Worm (Caenorhabditis elegans): ENCODE results near the gene pqn-79.

Gene pqn-79

ce11 chrIV:15561223-15561656 lies 34.1 kb upstream of the pqn-79 start (continued):
- TF ChIP-seq pat-9 (tag; optimal IDR thresholded peaks at IDR 0.05) = no peak
- TF ChIP-seq fkh-10 (GFP tag; optimal IDR thresholded peaks at IDR 0.05) = no peak
- peak; percentile 33 for TF ChIP-seq ceh-34 (tag; optimal IDR thresholded peaks at IDR 0.05)
- TF ChIP-seq pax-1 (tag; optimal IDR thresholded peaks at IDR 0.05) = no peak

- no peak for TF ChIP-seq ahr-1 (tag; optimal IDR thresholded peaks at IDR 0.05)
- no peak for TF ChIP-seq C38D4.7 (GFP tag; optimal IDR thresholded peaks at IDR 0.05)
- no peak for TF ChIP-seq ttx-3 (tag; optimal IDR thresholded peaks at IDR 0.05)
- no peak for TF ChIP-seq rnt-1 (tag; optimal IDR thresholded peaks at IDR 0.05)
- no peak for TF ChIP-seq K09A11.1 (tag; optimal IDR thresholded peaks at IDR 0.05; ENCODE audit: insufficient read depth)
- TF ChIP-seq ztf-16 (tag; optimal IDR thresholded peaks at IDR 0.05) = no peak
- TF ChIP-seq pqm-1 (tag; optimal IDR thresholded peaks at IDR 0.05) = no peak
- TF ChIP-seq elt-4 (tag; optimal IDR thresholded peaks at IDR 0.05) = no peak
- no peak for TF ChIP-seq fkh-6 (tag; optimal IDR thresholded peaks at IDR 0.05)
These were observed 31.0 kb upstream of the pqn-79 start, which contains the start of gene Y105C5A.1 for ce11 chrIV:15564327-15564726. Gene Y105C5A.1, minus strand, starts transcription at chrIV:15564427.

DNA sequence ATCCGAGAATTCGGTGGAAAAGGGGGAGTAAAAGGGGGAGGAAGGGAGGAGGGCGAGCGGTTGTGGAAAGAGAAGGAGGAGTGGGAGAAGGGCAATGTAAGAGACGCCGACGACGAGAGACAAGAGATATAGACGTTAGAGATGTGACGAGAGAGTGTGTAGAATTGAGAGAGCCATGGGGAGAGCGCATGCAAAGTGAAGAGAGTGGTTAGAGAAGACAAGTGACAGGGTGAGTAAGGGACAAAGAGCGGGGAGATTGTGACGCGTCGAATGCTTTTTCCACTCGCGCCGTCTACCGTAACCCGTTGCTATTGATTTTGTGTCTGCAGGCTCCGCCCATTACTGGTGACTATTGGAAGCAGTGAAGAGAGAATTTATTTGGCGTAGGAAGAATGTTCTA lies 24.6 kb upstream of the pqn-79 start:
- TF ChIP-seq hlh-8 (tag; optimal IDR thresholded peaks at IDR 0.05) = peak; percentile 14
- TF ChIP-seq nfya-1 (tag; optimal IDR thresholded peaks at IDR 0.05) = peak; percentile 100
- no peak for TF ChIP-seq C38D4.7 (GFP tag; optimal IDR thresholded peaks at IDR 0.05)
- TF ChIP-seq ceh-48 (tag; optimal IDR thresholded peaks at IDR 0.05) = peak; percentile 96
- TF ChIP-seq sox-2 (GFP tag; IDR thresholded peaks at IDR 0.05) = peak; percentile 59; the same call in 1 of the 2 replicates
- TF ChIP-seq C08G9.2 (tag; optimal IDR thresholded peaks at IDR 0.05) = peak; percentile 42
- TF ChIP-seq fkh-6 (tag; optimal IDR thresholded peaks at IDR 0.05) = peak; percentile 38
- TF ChIP-seq madf-2 (tag; optimal IDR thresholded peaks at IDR 0.05) = peak; percentile 12
- TF ChIP-seq unc-42 (tag; optimal IDR thresholded peaks at IDR 0.05) = peak; percentile 58
- TF ChIP-seq che-1 (tag; optimal IDR thresholded peaks at IDR 0.05) = no peak
- peak; percentile 10 for TF ChIP-seq tbx-7 (tag; optimal IDR thresholded peaks at IDR 0.05)
- peak; percentile 43 for TF ChIP-seq dve-1 (tag; optimal IDR thresholded peaks at IDR 0.05)
- TF ChIP-seq ceh-14 (tag; optimal IDR thresholded peaks at IDR 0.05) = peak; percentile 34
- no peak for TF ChIP-seq nhr-11 (tag; optimal IDR thresholded peaks at IDR 0.05)
- peak; percentile 41 for TF ChIP-seq rnt-1 (tag; optimal IDR thresholded peaks at IDR 0.05)
- TF ChIP-seq syd-9 (tag; optimal IDR thresholded peaks at IDR 0.05) = peak; percentile 11
- TF ChIP-seq ama-1 (optimal IDR thresholded peaks at IDR 0.05) = peak; percentile 85
- TF ChIP-seq hlh-30 (tag; optimal IDR thresholded peaks at IDR 0.05; ENCODE audit: insufficient read depth) = peak; percentile 75
- peak; percentile 64 for TF ChIP-seq pros-1 (tag; optimal IDR thresholded peaks at IDR 0.05)
- TF ChIP-seq pax-1 (tag; optimal IDR thresholded peaks at IDR 0.05) = peak; percentile 78
- peak; percentile 87 for TF ChIP-seq ceh-31 (tag; optimal IDR thresholded peaks at IDR 0.05)
- TF ChIP-seq pha-4 (tag; optimal IDR thresholded peaks at IDR 0.05) = no peak
- no peak for TF ChIP-seq zip-5 (tag; optimal IDR thresholded peaks at IDR 0.05)
- no peak for TF ChIP-seq ahr-1 (tag; optimal IDR thresholded peaks at IDR 0.05)
- peak; percentile 73 for TF ChIP-seq ceh-18 (tag; optimal IDR thresholded peaks at IDR 0.05)
- TF ChIP-seq sdc-2 (tag; optimal IDR thresholded peaks at IDR 0.05) = peak; percentile 73
- peak; percentile 99 for TF ChIP-seq unc-55 (GFP tag; optimal IDR thresholded peaks at IDR 0.05)
- TF ChIP-seq pqm-1 (tag; optimal IDR thresholded peaks at IDR 0.05) = no peak
- no peak for TF ChIP-seq sox-4 (tag; optimal IDR thresholded peaks at IDR 0.05)
- peak; percentile 78 for TF ChIP-seq tbx-2 (tag; optimal IDR thresholded peaks at IDR 0.05)
- TF ChIP-seq ets-4 (tag; optimal IDR thresholded peaks at IDR 0.05) = peak; percentile 47
- TF ChIP-seq ceh-34 (tag; optimal IDR thresholded peaks at IDR 0.05) = peak; percentile 75

ce11 chrIV:15571652-15572051 lies 23.7 kb upstream of the pqn-79 start:
- TF ChIP-seq sox-2 (GFP tag; IDR thresholded peaks at IDR 0.05) (no peak), elt-4 (tag; optimal IDR thresholded peaks at IDR 0.05) (no peak)

All from whole organism, late embryonic.